Worm (Caenorhabditis elegans) whole organism, L1 larva: ENCODE data around the gene Y45F10C.4.

Experiments used
- aly-2 ChIP-seq: fragments of 150-350 bp; optimal IDR thresholded peaks from 2 replicates; lab custom pipeline; 2014; ENCODE audit warnings: missing biosample characterization, missing genetic modification characterization
- ama-1 ChIP-seq: fragments of 150-350 bp; optimal IDR thresholded peaks from 2 replicates; lab custom pipeline; 2014
- ceh-90 ChIP-seq: sonication (generic microtip); optimal IDR thresholded peaks from 2 replicates; lab custom pipeline; 2016; ENCODE audit warnings: missing genetic modification characterization, missing compliant biosample characterization
- lin-13 ChIP-seq: fragments of 150-350 bp; optimal IDR thresholded peaks from 2 replicates; lab custom pipeline; 2014; ENCODE audit warnings: missing biosample characterization, missing genetic modification reagents, missing genetic modification characterization
- lin-39 ChIP-seq: fragments of 150-350 bp; optimal IDR thresholded peaks from 2 replicates; lab custom pipeline; 2014; ENCODE audit warnings: missing biosample characterization, missing genetic modification reagents, missing genetic modification characterization
- lsy-2 ChIP-seq, 2 experiments: fragments of 150-350 bp; optimal IDR thresholded peaks; 2 replicates each; lab custom pipeline; 2014; ENCODE audit warnings: missing biosample characterization in 2 of 2, missing genetic modification characterization in 2 of 2
- nhr-19 ChIP-seq: fragments of 200-800 bp; sonication (Bioruptor generic); conservative IDR thresholded peaks from 2 replicates; pipeline ENCODE4 v1.3.6; 2022; ENCODE audit warnings: missing genetic modification characterization, missing compliant biosample characterization
- nhr-47 ChIP-seq: sonication (generic microtip); optimal IDR thresholded peaks from 2 replicates; lab custom pipeline; 2016; ENCODE audit warnings: mild to moderate bottlenecking, missing genetic modification characterization, moderate library complexity, missing compliant biosample characterization
- pag-3 ChIP-seq: sonication (generic microtip); optimal IDR thresholded peaks from 2 replicates; lab custom pipeline; 2017; ENCODE audit warnings: missing genetic modification characterization, mild to moderate bottlenecking, missing compliant biosample characterization, antibody characterized with exemption, borderline replicate concordance; ENCODE audit not compliant: insufficient read depth
- pqm-1 ChIP-seq: sonication (generic microtip); optimal IDR thresholded peaks from 3 replicates; lab custom pipeline; 2017; ENCODE audit warnings: missing biosample characterization, missing genetic modification characterization
- skn-1 ChIP-seq: fragments of 150-350 bp; optimal IDR thresholded peaks from 2 replicates; lab custom pipeline; 2014; ENCODE audit warnings: missing biosample characterization, missing genetic modification characterization
- sox-4 ChIP-seq: sonication (generic microtip); optimal IDR thresholded peaks from 2 replicates; lab custom pipeline; 2016; ENCODE audit warnings: missing genetic modification characterization, missing compliant biosample characterization
- unc-30 ChIP-seq: sonication (generic microtip); optimal IDR thresholded peaks from 2 replicates; lab custom pipeline; 2017; ENCODE audit warnings: missing biosample characterization, missing genetic modification characterization
- ztf-4 ChIP-seq: fragments of 150-350 bp; optimal IDR thresholded peaks from 2 replicates; lab custom pipeline; 2014; ENCODE audit warnings: missing biosample characterization, missing genetic modification characterization

DNA sequence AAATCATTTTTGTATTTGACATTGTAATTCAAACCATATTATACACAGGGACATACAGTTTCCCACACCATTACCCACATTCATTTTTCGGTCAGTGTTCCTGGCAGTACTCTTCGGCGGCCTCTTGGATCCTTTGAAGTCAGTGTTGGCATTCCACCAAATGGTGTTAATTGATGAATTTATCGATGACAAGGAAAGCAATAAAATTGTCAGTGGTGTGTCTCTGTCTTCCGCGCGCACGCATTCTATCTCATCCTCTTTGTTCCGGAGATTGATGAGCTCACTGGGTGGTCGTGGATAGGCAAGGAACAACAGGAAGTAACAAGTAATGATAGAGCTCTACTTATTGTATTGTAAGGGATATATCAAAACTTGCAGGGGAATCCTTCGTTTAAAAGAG lies 46.4 kb upstream of the Y45F10C.4 start:
- TF ChIP-seq aly-2 (tag; lab: Kevin White, UChicago): no peak
- no peak for TF ChIP-seq pqm-1 (tag; lab: Kevin White, UChicago)
- no peak for TF ChIP-seq ceh-90
- no peak for TF ChIP-seq lin-39 (tag; lab: Kevin White, UChicago)
- no peak for TF ChIP-seq skn-1 (tag; lab: Kevin White, UChicago)
- TF ChIP-seq pag-3 (tag; lab: Kevin White, UChicago): no peak
- no peak for TF ChIP-seq lin-13 (GFP tag; lab: Kevin White, UChicago)
- TF ChIP-seq nhr-47 (tag; lab: Kevin White, UChicago): no peak
- TF ChIP-seq ztf-4: no peak
- no peak for TF ChIP-seq nhr-19
- TF ChIP-seq sox-4 (tag; lab: Kevin White, UChicago): no peak
- TF ChIP-seq lsy-2 (tag; optimal IDR thresholded peaks at IDR 0.05; lab: Kevin White, UChicago): no peak
- TF ChIP-seq ama-1 (lab: Kevin White, UChicago): no peak
- TF ChIP-seq unc-30: no peak
